Worm (Caenorhabditis elegans) whole organism, late embryonic: Measurements from ENCODE around the gene C54F6.17.

Experiments used
- C08G9.2 ChIP-seq: sonication (generic microtip); optimal IDR thresholded peaks from 2 replicates; lab custom pipeline; 2016; ENCODE audit warnings: mild to moderate bottlenecking, missing genetic modification characterization, moderate library complexity, missing compliant biosample characterization
- C38D4.7 ChIP-seq: fragments of 200-800 bp; sonication (Bioruptor generic); optimal IDR thresholded peaks from 2 replicates; lab custom pipeline; 2018; ENCODE audit warnings: mild to moderate bottlenecking, missing genetic modification characterization, moderate library complexity, missing compliant biosample characterization
- F13H6.1 ChIP-seq: sonication (generic microtip); optimal IDR thresholded peaks from 2 replicates; lab custom pipeline; 2016; ENCODE audit warnings: missing genetic modification characterization, missing compliant biosample characterization
- K02D7.2 ChIP-seq: sonication (generic microtip); optimal IDR thresholded peaks from 2 replicates; lab custom pipeline; 2017; ENCODE audit warnings: mild to moderate bottlenecking, missing genetic modification characterization, missing compliant biosample characterization
- T23F11.4 ChIP-seq: fragments of 200-800 bp; sonication (Bioruptor generic); optimal IDR thresholded peaks from 2 replicates; lab custom pipeline; 2018; ENCODE audit warnings: mild to moderate bottlenecking, missing genetic modification characterization, missing compliant biosample characterization
- ahr-1 ChIP-seq: sonication (generic microtip); optimal IDR thresholded peaks from 2 replicates; lab custom pipeline; 2016; ENCODE audit warnings: missing genetic modification characterization, missing compliant biosample characterization
- ama-1 ChIP-seq: fragments of 150-350 bp; optimal IDR thresholded peaks from 2 replicates; lab custom pipeline; 2014
- ceh-14 ChIP-seq: sonication (generic microtip); optimal IDR thresholded peaks from 2 replicates; lab custom pipeline; 2016; ENCODE audit warnings: missing genotype, missing genetic modification characterization, missing compliant biosample characterization
- ceh-18 ChIP-seq: sonication (generic microtip); optimal IDR thresholded peaks from 2 replicates; lab custom pipeline; 2016; ENCODE audit warnings: missing genetic modification characterization, missing compliant biosample characterization
- ceh-22 ChIP-seq: sonication (generic microtip); optimal IDR thresholded peaks from 2 replicates; lab custom pipeline; 2017; ENCODE audit warnings: missing biosample characterization, missing genetic modification characterization
- ceh-24 ChIP-seq: sonication (generic microtip); optimal IDR thresholded peaks from 2 replicates; lab custom pipeline; 2016; ENCODE audit warnings: mild to moderate bottlenecking, missing genetic modification characterization, missing compliant biosample characterization
- ceh-31 ChIP-seq: sonication (generic microtip); optimal IDR thresholded peaks from 2 replicates; lab custom pipeline; 2016; ENCODE audit warnings: missing genetic modification characterization, missing compliant biosample characterization
- ceh-34 ChIP-seq: sonication (generic microtip); optimal IDR thresholded peaks from 2 replicates; lab custom pipeline; 2016; ENCODE audit warnings: mild to moderate bottlenecking, missing genetic modification characterization, missing compliant biosample characterization
- ceh-45 ChIP-seq: fragments of 200-800 bp; sonication (Bioruptor generic); IDR thresholded peaks from 2 replicates; pipeline ENCODE4 v1.3.6; 2022; ENCODE audit warnings: missing genetic modification reagents, missing genetic modification characterization, missing compliant biosample characterization
- ceh-48 ChIP-seq: sonication (generic microtip); optimal IDR thresholded peaks from 2 replicates; lab custom pipeline; 2016; ENCODE audit warnings: missing genetic modification characterization, inconsistent platforms, missing compliant biosample characterization
- ceh-6 ChIP-seq: fragments of 200-800 bp; sonication (Bioruptor generic); optimal IDR thresholded peaks from 2 replicates; lab custom pipeline; 2018; ENCODE audit warnings: mild to moderate bottlenecking, missing genetic modification characterization, missing compliant biosample characterization
- dve-1 ChIP-seq: sonication (generic microtip); optimal IDR thresholded peaks from 2 replicates; lab custom pipeline; 2017; ENCODE audit warnings: antibody characterized with exemption, mild to moderate bottlenecking, missing genetic modification characterization, missing compliant biosample characterization
- elt-4 ChIP-seq: sonication (generic microtip); optimal IDR thresholded peaks from 2 replicates; lab custom pipeline; 2016; ENCODE audit warnings: missing genetic modification characterization, missing compliant biosample characterization
- ets-4 ChIP-seq: sonication (generic microtip); optimal IDR thresholded peaks from 2 replicates; lab custom pipeline; 2016; ENCODE audit warnings: missing genetic modification characterization, missing compliant biosample characterization
- fax-1 ChIP-seq: sonication (generic microtip); optimal IDR thresholded peaks from 2 replicates; lab custom pipeline; 2016; ENCODE audit warnings: missing genotype, missing genetic modification characterization, missing compliant biosample characterization
- fkh-6 ChIP-seq: sonication (generic microtip); optimal IDR thresholded peaks from 2 replicates; lab custom pipeline; 2016; ENCODE audit warnings: missing genetic modification characterization, missing compliant biosample characterization
- gmeb-2 ChIP-seq: sonication (generic microtip); optimal IDR thresholded peaks from 2 replicates; lab custom pipeline; 2016; ENCODE audit warnings: missing genetic modification characterization, inconsistent platforms, missing compliant biosample characterization
- hlh-13 ChIP-seq: fragments of 200-800 bp; sonication (Bioruptor generic); optimal IDR thresholded peaks from 2 replicates; lab custom pipeline; 2018; ENCODE audit warnings: mild to moderate bottlenecking, missing genetic modification characterization, missing compliant biosample characterization
- hlh-6 ChIP-seq: sonication (generic microtip); optimal IDR thresholded peaks from 2 replicates; lab custom pipeline; 2016; ENCODE audit warnings: missing genotype, missing genetic modification characterization, missing compliant biosample characterization
- hlh-8 ChIP-seq: sonication (generic microtip); optimal IDR thresholded peaks from 2 replicates; lab custom pipeline; 2016; ENCODE audit warnings: missing genotype, missing genetic modification characterization, missing compliant biosample characterization
- lim-6 ChIP-seq: sonication (generic microtip); optimal IDR thresholded peaks from 2 replicates; lab custom pipeline; 2016; ENCODE audit warnings: missing genetic modification characterization, missing compliant biosample characterization
- madf-2 ChIP-seq: sonication (generic microtip); optimal IDR thresholded peaks from 2 replicates; lab custom pipeline; 2017; ENCODE audit warnings: missing genetic modification characterization, missing compliant biosample characterization
- mec-3 ChIP-seq: sonication (generic microtip); optimal IDR thresholded peaks from 2 replicates; lab custom pipeline; 2016; ENCODE audit warnings: borderline replicate concordance, missing genetic modification characterization, missing compliant biosample characterization
- nhr-11 ChIP-seq: fragments of 150-350 bp; optimal IDR thresholded peaks from 2 replicates; lab custom pipeline; 2014; ENCODE audit warnings: missing biosample characterization, missing genetic modification characterization
- nhr-232 ChIP-seq: sonication (generic microtip); optimal IDR thresholded peaks from 2 replicates; lab custom pipeline; 2016; ENCODE audit warnings: missing genetic modification characterization, missing compliant biosample characterization
- npax-4 ChIP-seq: sonication (generic microtip); optimal IDR thresholded peaks from 2 replicates; lab custom pipeline; 2016; ENCODE audit warnings: missing genetic modification characterization, missing compliant biosample characterization
- pqm-1 ChIP-seq: sonication (generic microtip); optimal IDR thresholded peaks from 2 replicates; lab custom pipeline; 2016; ENCODE audit warnings: missing genetic modification characterization, missing compliant biosample characterization
- pros-1 ChIP-seq: fragments of 150-350 bp; optimal IDR thresholded peaks from 2 replicates; lab custom pipeline; 2014; ENCODE audit warnings: missing biosample characterization, missing genetic modification reagents, missing genetic modification characterization
- rnt-1 ChIP-seq: sonication (generic microtip); optimal IDR thresholded peaks from 2 replicates; lab custom pipeline; 2016; ENCODE audit warnings: missing genetic modification characterization, missing compliant biosample characterization
- sox-2 ChIP-seq: fragments of 200-800 bp; sonication (Bioruptor generic); IDR thresholded peaks from 2 replicates; pipeline ENCODE4 v1.3.6; 2022; ENCODE audit warnings: missing genetic modification reagents, missing genetic modification characterization, missing compliant biosample characterization
- sox-4 ChIP-seq: sonication (generic microtip); optimal IDR thresholded peaks from 2 replicates; lab custom pipeline; 2017; ENCODE audit warnings: mild to moderate bottlenecking, missing genetic modification characterization, inconsistent platforms, missing compliant biosample characterization
- syd-9 ChIP-seq: sonication (generic microtip); optimal IDR thresholded peaks from 2 replicates; lab custom pipeline; 2016; ENCODE audit warnings: mild to moderate bottlenecking, missing genetic modification characterization, moderate library complexity, missing compliant biosample characterization
- tbx-2 ChIP-seq: sonication (generic microtip); optimal IDR thresholded peaks from 2 replicates; lab custom pipeline; 2016; ENCODE audit warnings: missing genetic modification characterization, missing compliant biosample characterization
- ttx-3 ChIP-seq: sonication (generic microtip); optimal IDR thresholded peaks from 2 replicates; lab custom pipeline; 2016; ENCODE audit warnings: missing genetic modification reagents, missing genetic modification characterization, missing compliant biosample characterization
- unc-3 ChIP-seq, 2 experiments: fragments of 200-800 bp in 1 of 2; sonication (Bioruptor generic) in 1 of 2; sonication (generic microtip) in 1 of 2; conservative IDR thresholded peaks in 1 of 2; optimal IDR thresholded peaks in 1 of 2; 2 replicates each; pipeline versions ENCODE4 v1.3.6 to Lab custom; 2016 to 2022; ENCODE audit warnings: missing compliant biosample characterization in 2 of 2, missing genetic modification characterization in 2 of 2, missing genetic modification reagents in 1 of 2
- unc-55 ChIP-seq: sonication (generic microtip); optimal IDR thresholded peaks from 2 replicates; lab custom pipeline; 2017; ENCODE audit warnings: missing biosample characterization, missing genetic modification reagents, missing genetic modification characterization
- unc-86 ChIP-seq: sonication (generic microtip); optimal IDR thresholded peaks from 2 replicates; lab custom pipeline; 2016; ENCODE audit warnings: missing genetic modification characterization, missing compliant biosample characterization
- zip-5 ChIP-seq: sonication (generic microtip); optimal IDR thresholded peaks from 2 replicates; lab custom pipeline; 2016; ENCODE audit warnings: missing genetic modification characterization, missing compliant biosample characterization

Gene C54F6.17

ce11 chrV:7523392-7523791 is 3.9 kb upstream of the C54F6.17 start, which contains the start of gene C54F6.6:
Gene C54F6.6 (plus strand): TSS chrV:7523692.
- no peak for TF ChIP-seq pqm-1
- no peak for TF ChIP-seq nhr-11 (tag; lab: Kevin White, UChicago)
- no peak for TF ChIP-seq hlh-6 (tag; lab: Kevin White, UChicago)
- TF ChIP-seq fkh-6 (tag; lab: Kevin White, UChicago) = no peak
- no peak for TF ChIP-seq ceh-18 (tag; lab: Kevin White, UChicago)
- no peak for TF ChIP-seq ceh-22 (tag; lab: Kevin White, UChicago)
- no peak for TF ChIP-seq ets-4 (tag; lab: Kevin White, UChicago)
- TF ChIP-seq ceh-14 (tag; lab: Kevin White, UChicago) = no peak
- no peak for TF ChIP-seq pros-1 (tag; lab: Kevin White, UChicago)
- TF ChIP-seq ceh-24 (tag; lab: Kevin White, UChicago) = no peak
- no peak for TF ChIP-seq C38D4.7 (GFP tag; lab: Kevin White, UChicago)
- no peak for TF ChIP-seq mec-3
- no peak for TF ChIP-seq ceh-48 (tag; lab: Kevin White, UChicago)
- no peak for TF ChIP-seq tbx-2 (tag; lab: Kevin White, UChicago)

ce11 chrV:7524447-7524846 is 2.8 kb upstream of the C54F6.17 start, which contains the start of gene C54F6.20:
Gene C54F6.20 (plus strand): TSS chrV:7524747.
- no peak for TF ChIP-seq zip-5 (tag; lab: Kevin White, UChicago)
- no peak for TF ChIP-seq ceh-24 (tag; lab: Kevin White, UChicago)
- TF ChIP-seq ceh-6 (GFP tag; lab: Kevin White, UChicago) = no peak
- no peak for TF ChIP-seq pqm-1
- TF ChIP-seq gmeb-2 (tag; lab: Kevin White, UChicago) = no peak
- no peak for TF ChIP-seq ceh-34 (tag; lab: Kevin White, UChicago)
- TF ChIP-seq fax-1 (tag; lab: Kevin White, UChicago) = no peak
- TF ChIP-seq unc-55 (GFP tag; lab: Kevin White, UChicago) = no peak
- TF ChIP-seq T23F11.4 (GFP tag; lab: Kevin White, UChicago) = no peak
- no peak for TF ChIP-seq mec-3
- TF ChIP-seq ceh-14 (tag; lab: Kevin White, UChicago) = no peak
- no peak for TF ChIP-seq K02D7.2
- TF ChIP-seq ama-1 (lab: Kevin White, UChicago) = no peak
- TF ChIP-seq dve-1 (tag; lab: Kevin White, UChicago) = no peak
- no peak for TF ChIP-seq C08G9.2 (tag; lab: Kevin White, UChicago)
- TF ChIP-seq sox-2 (GFP tag; lab: Robert Waterston, UW) = no peak
- no peak for TF ChIP-seq ahr-1 (tag; lab: Kevin White, UChicago)
- TF ChIP-seq, all 69 proteins: peak for 0

- TF ChIP-seq hlh-8 (tag; lab: Kevin White, UChicago) (no peak), ahr-1 (tag; lab: Kevin White, UChicago) (no peak), gmeb-2 (tag; lab: Kevin White, UChicago) (no peak), K02D7.2 (no peak), T23F11.4 (GFP tag; lab: Kevin White, UChicago) (no peak), hlh-13 (GFP tag; lab: Kevin White, UChicago) (no peak), nhr-232 (tag; lab: Kevin White, UChicago) (no peak), syd-9 (tag; lab: Kevin White, UChicago) (no peak), madf-2 (tag; lab: Kevin White, UChicago) (no peak), ceh-18 (tag; lab: Kevin White, UChicago) (no peak), ceh-31 (no peak), lim-6 (tag; lab: Kevin White, UChicago) (no peak), ttx-3 (tag; lab: Kevin White, UChicago) (no peak), ets-4 (tag; lab: Kevin White, UChicago) (no peak), pros-1 (tag; lab: Kevin White, UChicago) (no peak), mec-3 (no peak)
Measured at ce11 chrV:7525695-7526094, 1.6 kb upstream of the C54F6.17 start, which contains the start of gene C54F6.18. Gene C54F6.18 (plus strand): TSS chrV:7525995.

ce11 chrV:7528816-7529215 is 1.6 kb downstream of the C54F6.17 start, which contains the start of gene C54F6.5:
Gene C54F6.5 (plus strand): TSS chrV:7529116.
- TF ChIP-seq ceh-31 (no peak), ttx-3 (tag; lab: Kevin White, UChicago) (no peak), F13H6.1 (no peak), unc-86 (tag; lab: Kevin White, UChicago) (no peak), mec-3 (no peak), unc-3 (GFP tag; conservative IDR thresholded peaks at IDR 0.05; lab: Robert Waterston, UW) (no peak), unc-3 (tag; optimal IDR thresholded peaks at IDR 0.05; lab: Kevin White, UChicago) (no peak), sox-2 (GFP tag; lab: Robert Waterston, UW) (no peak), rnt-1 (tag; lab: Kevin White, UChicago) (no peak), npax-4 (tag; lab: Kevin White, UChicago) (no peak), K02D7.2 (no peak), tbx-2 (tag; lab: Kevin White, UChicago) (no peak), elt-4 (tag; lab: Kevin White, UChicago) (no peak), hlh-13 (GFP tag; lab: Kevin White, UChicago) (no peak), ceh-14 (tag; lab: Kevin White, UChicago) (no peak), ceh-45 (GFP tag; lab: Robert Waterston, UW) (no peak), sox-4 (tag; lab: Kevin White, UChicago) (no peak)
